Fruit fly (Drosophila melanogaster): ENCODE measurements around the gene b.

dm6 chr2L:13867653-13868052 lies 46.6 kb downstream of the b start:
- TF ChIP-seq CG15710 (tag; optimal IDR thresholded peaks at IDR 0.05) (no peak), CG9948 (tag; optimal IDR thresholded peaks at IDR 0.05) (no peak), Snoo (tag; optimal IDR thresholded peaks at IDR 0.05) (no peak), CG8301 (tag; optimal IDR thresholded peaks at IDR 0.05) (no peak), Ets98B (GFP tag; IDR thresholded peaks at IDR 0.05) (no peak), CG34367 (tag; optimal IDR thresholded peaks at IDR 0.05) (no peak), CG17806 (tag; optimal IDR thresholded peaks at IDR 0.05) (no peak)

Measured in whole organism, pupa.